Fruit fly (Drosophila melanogaster) whole organism: ENCODE data around the gene Kdm5.

Source experiments
- CG8478 ChIP-seq: fragments of >200 bp; optimal IDR thresholded peaks from 2 replicates; lab custom pipeline; 2018; ENCODE audit warnings: inconsistent platforms
- EcR ChIP-seq, 2 experiments: fragments of >200 bp; optimal IDR thresholded peaks; 2 replicates each; lab custom pipeline; 2017; ENCODE audit warnings: missing biosample characterization in 2 of 2, missing genetic modification characterization in 2 of 2, missing genetic modification reagents in 2 of 2
- pan ChIP-seq: fragments of >200 bp; optimal IDR thresholded peaks from 2 replicates; lab custom pipeline; 2017
- psq ChIP-seq: fragments of >200 bp; optimal IDR thresholded peaks from 2 replicates; lab custom pipeline; 2017
- usp ChIP-seq: fragments of >200 bp; optimal IDR thresholded peaks from 2 replicates; lab custom pipeline; 2017; ENCODE audit warnings: missing biosample characterization, missing genetic modification characterization, mixed read lengths

- no peak for TF ChIP-seq EcR (GFP tag; optimal IDR thresholded peaks at IDR 0.05; lab: Kevin White, UChicago)
- TF ChIP-seq CG8478 (lab: Kevin White, UChicago), result no peak
- no peak for TF ChIP-seq usp (GFP tag; lab: Kevin White, UChicago)
- no peak for TF ChIP-seq pan (lab: Kevin White, UChicago)
- TF ChIP-seq psq (lab: Kevin White, UChicago), result no peak
These were observed 35.1 kb downstream of the Kdm5 start for dm6 chr2L:5964211-5964610.
